Worm (Caenorhabditis elegans): ENCODE results near the gene fbxa-218.

Gene fbxa-218

ce11 chrIII:12445223-12445622 is 8.9 kb downstream of the fbxa-218 start:
- TF ChIP-seq sea-1 (GFP tag; conservative IDR thresholded peaks at IDR 0.05) (no peak), tbx-11 (GFP tag; IDR thresholded peaks at IDR 0.05) (no peak), pes-1 (GFP tag; IDR thresholded peaks at IDR 0.05) (no peak), ceh-36 (tag; optimal IDR thresholded peaks at IDR 0.05) (no peak), hnd-1 (tag; optimal IDR thresholded peaks at IDR 0.05) (no peak), aly-1 (tag; optimal IDR thresholded peaks at IDR 0.05) (no peak), flt-1 (GFP tag; IDR thresholded peaks at IDR 0.05) (no peak), B0310.2 (tag; optimal IDR thresholded peaks at IDR 0.05) (no peak), ceh-13 (GFP tag; optimal IDR thresholded peaks at IDR 0.05) (no peak)

DNA sequence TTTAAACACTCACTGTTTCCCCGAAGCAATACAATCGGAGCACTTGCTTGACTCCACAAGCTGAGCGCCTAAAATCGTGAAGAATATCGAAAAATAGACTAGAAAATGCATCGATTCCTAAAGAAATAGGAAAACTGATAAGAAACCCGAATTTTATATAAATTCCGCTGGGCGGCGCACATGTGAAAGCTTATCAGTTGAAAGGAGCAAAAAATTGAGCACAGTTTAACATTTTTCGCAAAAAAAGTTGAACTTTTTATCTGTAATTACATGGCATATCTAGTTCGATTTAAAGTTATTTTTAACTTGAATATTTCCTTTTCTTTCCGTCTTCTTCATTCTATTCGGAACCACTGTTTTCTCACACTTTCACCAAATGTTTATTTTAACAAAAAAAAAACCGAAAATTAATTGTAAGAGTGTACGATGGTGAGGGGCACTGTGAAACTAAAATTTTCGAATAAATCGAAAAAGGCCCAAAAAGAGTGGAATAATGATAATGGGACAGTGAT is 9.7 kb downstream of the fbxa-218 start, which contains the start of gene Y49E10.18:
Gene Y49E10.18 (minus strand): TSS at position 116 of the 512 bp plus-strand sequence.
- TF ChIP-seq sea-1 (GFP tag; conservative IDR thresholded peaks at IDR 0.05) (no peak), scrt-1 (GFP tag; IDR thresholded peaks at IDR 0.05) (no peak), flt-1 (GFP tag; IDR thresholded peaks at IDR 0.05) (no peak), ets-7 (tag; optimal IDR thresholded peaks at IDR 0.05) (no peak), hmg-4 (GFP tag; optimal IDR thresholded peaks at IDR 0.05) (no peak), ceh-13 (GFP tag; optimal IDR thresholded peaks at IDR 0.05) (no peak), hmbx-1 (tag; optimal IDR thresholded peaks at IDR 0.05) (no peak), aly-1 (tag; optimal IDR thresholded peaks at IDR 0.05) (no peak), F13C5.2 (tag; optimal IDR thresholded peaks at IDR 0.05) (no peak), tbx-37 (GFP tag; conservative IDR thresholded peaks at IDR 0.05) (no peak), tbx-11 (GFP tag; IDR thresholded peaks at IDR 0.05) (no peak), ama-1 (optimal IDR thresholded peaks at IDR 0.05) (no peak), B0310.2 (tag; optimal IDR thresholded peaks at IDR 0.05) (no peak), ceh-36 (tag; optimal IDR thresholded peaks at IDR 0.05) (no peak), pes-1 (GFP tag; IDR thresholded peaks at IDR 0.05) (no peak), tra-4 (tag; optimal IDR thresholded peaks at IDR 0.05) (no peak)

DNA sequence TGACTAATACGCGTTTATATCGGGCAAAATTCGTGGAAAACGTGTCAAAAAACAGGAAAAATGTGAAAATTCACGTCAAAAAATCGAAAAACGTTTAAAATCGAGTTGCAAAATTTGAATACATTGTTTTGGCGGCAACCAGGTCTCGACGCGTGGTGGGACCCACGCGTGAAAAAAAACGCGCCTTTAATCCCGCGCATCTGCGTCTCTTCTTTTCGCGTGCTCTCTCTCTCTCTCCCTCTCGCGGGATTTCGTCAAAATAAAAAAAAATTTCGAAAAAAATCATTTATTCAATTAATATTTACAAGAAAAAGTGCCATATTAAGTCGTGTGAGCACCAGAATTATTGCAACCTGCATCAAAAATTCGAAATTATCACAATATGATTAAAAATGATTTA is 17.0 kb downstream of the fbxa-218 start, which contains the start of gene ani-1:
Gene ani-1 (minus strand): TSS at position 61 of the 400 bp plus-strand sequence.
- no peak for TF ChIP-seq aly-1 (tag; optimal IDR thresholded peaks at IDR 0.05)
- no peak for TF ChIP-seq ceh-36 (tag; optimal IDR thresholded peaks at IDR 0.05)
- TF ChIP-seq tra-4 (tag; optimal IDR thresholded peaks at IDR 0.05), result no peak

DNA sequence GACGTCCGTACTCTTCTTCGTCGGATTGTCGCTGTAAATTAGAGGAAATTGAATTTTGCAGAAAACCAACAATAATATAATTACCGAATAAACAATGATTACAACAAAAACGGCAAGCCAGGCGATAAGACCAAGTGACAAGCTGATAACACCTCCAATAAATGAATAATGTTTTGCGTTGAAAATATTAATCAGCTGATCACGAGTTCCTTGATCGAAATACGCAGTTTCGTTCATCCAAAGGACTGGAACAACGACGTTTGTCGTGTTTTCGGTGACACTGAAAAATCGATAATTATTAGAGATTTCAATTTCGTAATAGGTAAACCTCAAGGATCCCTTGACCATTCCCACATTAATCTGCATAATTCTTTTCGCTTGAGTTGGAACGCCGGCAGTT is 17.5 kb downstream of the fbxa-218 start:
- TF ChIP-seq ceh-36 (tag; optimal IDR thresholded peaks at IDR 0.05) (no peak), tbx-37 (GFP tag; conservative IDR thresholded peaks at IDR 0.05) (no peak), tbx-11 (GFP tag; IDR thresholded peaks at IDR 0.05) (no peak), scrt-1 (GFP tag; IDR thresholded peaks at IDR 0.05) (no peak), ets-7 (tag; optimal IDR thresholded peaks at IDR 0.05) (no peak), B0310.2 (tag; optimal IDR thresholded peaks at IDR 0.05) (no peak), ama-1 (optimal IDR thresholded peaks at IDR 0.05) (no peak), hmg-4 (GFP tag; optimal IDR thresholded peaks at IDR 0.05) (no peak), pes-1 (GFP tag; IDR thresholded peaks at IDR 0.05) (no peak), hmbx-1 (tag; optimal IDR thresholded peaks at IDR 0.05) (no peak), sea-1 (GFP tag; conservative IDR thresholded peaks at IDR 0.05) (no peak), aly-1 (tag; optimal IDR thresholded peaks at IDR 0.05) (no peak), F13C5.2 (tag; optimal IDR thresholded peaks at IDR 0.05) (no peak)

ce11 chrIII:12455651-12456420 is 19.5 kb downstream of the fbxa-218 start:
- TF ChIP-seq F13C5.2 (tag; optimal IDR thresholded peaks at IDR 0.05) (no peak), ceh-13 (GFP tag; optimal IDR thresholded peaks at IDR 0.05) (no peak), flt-1 (GFP tag; IDR thresholded peaks at IDR 0.05) (no peak), pes-1 (GFP tag; IDR thresholded peaks at IDR 0.05) (no peak), B0310.2 (tag; optimal IDR thresholded peaks at IDR 0.05) (no peak), tbx-37 (GFP tag; conservative IDR thresholded peaks at IDR 0.05) (no peak), sea-1 (GFP tag; conservative IDR thresholded peaks at IDR 0.05) (no peak), scrt-1 (GFP tag; IDR thresholded peaks at IDR 0.05) (no peak), ama-1 (optimal IDR thresholded peaks at IDR 0.05) (no peak), hmg-4 (GFP tag; optimal IDR thresholded peaks at IDR 0.05) (no peak), tbx-11 (GFP tag; IDR thresholded peaks at IDR 0.05) (no peak), ets-7 (tag; optimal IDR thresholded peaks at IDR 0.05) (no peak), ceh-36 (tag; optimal IDR thresholded peaks at IDR 0.05) (no peak), aly-1 (tag; optimal IDR thresholded peaks at IDR 0.05) (no peak), hnd-1 (tag; optimal IDR thresholded peaks at IDR 0.05) (no peak), tra-4 (tag; optimal IDR thresholded peaks at IDR 0.05) (no peak)

- TF ChIP-seq B0310.2 (tag; optimal IDR thresholded peaks at IDR 0.05) (no peak), hmbx-1 (tag; optimal IDR thresholded peaks at IDR 0.05) (no peak), hnd-1 (tag; optimal IDR thresholded peaks at IDR 0.05) (no peak), pes-1 (GFP tag; IDR thresholded peaks at IDR 0.05) (no peak), scrt-1 (GFP tag; IDR thresholded peaks at IDR 0.05) (no peak), tbx-11 (GFP tag; IDR thresholded peaks at IDR 0.05) (no peak), tbx-37 (GFP tag; conservative IDR thresholded peaks at IDR 0.05) (no peak), ceh-36 (tag; optimal IDR thresholded peaks at IDR 0.05) (no peak), ceh-13 (GFP tag; optimal IDR thresholded peaks at IDR 0.05) (no peak), aly-1 (tag; optimal IDR thresholded peaks at IDR 0.05) (no peak), sea-1 (GFP tag; conservative IDR thresholded peaks at IDR 0.05) (no peak), ama-1 (optimal IDR thresholded peaks at IDR 0.05) (no peak), flt-1 (GFP tag; IDR thresholded peaks at IDR 0.05) (no peak), ets-7 (tag; optimal IDR thresholded peaks at IDR 0.05) (no peak), hmg-4 (GFP tag; optimal IDR thresholded peaks at IDR 0.05) (no peak), F13C5.2 (tag; optimal IDR thresholded peaks at IDR 0.05) (no peak), tra-4 (tag; optimal IDR thresholded peaks at IDR 0.05) (no peak)
Measured at ce11 chrIII:12456801-12457647, 20.7 kb downstream of the fbxa-218 start, which contains the start of the genes scav-3 and Y49E10.21. scav-3 (minus strand) TSS chrIII:12456850. Y49E10.21 (plus strand) TSS chrIII:12457597.

All from whole organism, early embryonic.